Worm (Caenorhabditis elegans) whole organism, young adult: ENCODE measurements around the gene C05G5.1.

Experiments
- B0019.2 ChIP-seq: fragments of 200-800 bp; sonication (Bioruptor generic); conservative IDR thresholded peaks from 2 replicates; pipeline ENCODE4 v1.3.6; 2022; ENCODE audit warnings: missing genetic modification reagents, missing genetic modification characterization, missing compliant biosample characterization
- Y95B8A.8 ChIP-seq: fragments of 200-800 bp; sonication (Bioruptor generic); IDR thresholded peaks from 2 replicates; pipeline ENCODE4 v1.3.6; 2022; ENCODE audit warnings: missing genetic modification reagents, missing genetic modification characterization, missing compliant biosample characterization
- dpl-1 ChIP-seq: fragments of 150-350 bp; optimal IDR thresholded peaks from 2 replicates; lab custom pipeline; 2014; ENCODE audit warnings: missing biosample characterization, missing genetic modification reagents, missing genetic modification characterization
- let-607 ChIP-seq, 2 experiments: fragments of 200-800 bp in 1 of 2; sonication (Bioruptor generic) in 1 of 2; sonication (generic microtip) in 1 of 2; optimal IDR thresholded peaks; 2 replicates each; lab custom pipeline; 2016 to 2018; ENCODE audit warnings: mild to moderate bottlenecking in 2 of 2, missing compliant biosample characterization in 2 of 2, missing genetic modification characterization in 2 of 2, moderate library complexity in 2 of 2, missing genotype in 1 of 2
- madf-8 ChIP-seq: fragments of 200-800 bp; sonication (Bioruptor generic); conservative IDR thresholded peaks from 2 replicates; pipeline ENCODE4 v1.3.6; 2022; ENCODE audit warnings: missing genetic modification reagents, missing genetic modification characterization, missing compliant biosample characterization
- pha-4 ChIP-seq: fragments of 150-350 bp; sonication (generic microtip); optimal IDR thresholded peaks from 2 replicates; lab custom pipeline; 2014; ENCODE audit warnings: missing biosample characterization, missing genetic modification reagents, missing genetic modification characterization
- snpc-4 ChIP-seq, 5 experiments: fragments of 150-350 bp in 1 of 5; sonication (generic microtip) in 4 of 5; optimal IDR thresholded peaks; 2 replicates each; lab custom pipeline; 2014 to 2018; ENCODE audit warnings: missing genetic modification characterization in 5 of 5, missing biosample characterization in 3 of 5, antibody characterized with exemption in 2 of 5, mild to moderate bottlenecking in 2 of 5, missing compliant biosample characterization in 2 of 5, missing genotype in 2 of 5, moderate library complexity in 2 of 5, missing genetic modification reagents in 1 of 5

ce11 chrX:14736955-14737621 is 2.8 kb downstream of the C05G5.1 start:
- TF ChIP-seq madf-8 (no peak), snpc-4 (GFP tag; optimal IDR thresholded peaks at IDR 0.05; lab: Kevin White, UChicago) (no peak), snpc-4 (tag; optimal IDR thresholded peaks at IDR 0.05; lab: Kevin White, UChicago) (no peak), let-607 (tag; optimal IDR thresholded peaks at IDR 0.05; lab: Kevin White, UChicago) (no peak), pha-4 (no peak), B0019.2 (no peak), dpl-1 (no peak), Y95B8A.8 (GFP tag; lab: Robert Waterston, UW) (no peak)
